Worm (Caenorhabditis elegans) whole organism, late embryonic: ENCODE measurements around the gene C16H3.3.

Experiments used
- ceh-19 ChIP-seq: fragments of 200-800 bp; sonication (Bioruptor generic); optimal IDR thresholded peaks from 2 replicates; lab custom pipeline; 2018; ENCODE audit warnings: mild to moderate bottlenecking, missing genetic modification characterization, missing compliant biosample characterization
- ceh-22 ChIP-seq: sonication (generic microtip); optimal IDR thresholded peaks from 2 replicates; lab custom pipeline; 2017; ENCODE audit warnings: missing biosample characterization, missing genetic modification characterization
- ceh-30 ChIP-seq: fragments of 150-350 bp; optimal IDR thresholded peaks from 2 replicates; lab custom pipeline; 2014; ENCODE audit warnings: missing biosample characterization, missing genetic modification characterization
- elt-4 ChIP-seq: sonication (generic microtip); optimal IDR thresholded peaks from 2 replicates; lab custom pipeline; 2016; ENCODE audit warnings: missing genetic modification characterization, missing compliant biosample characterization
- hlh-13 ChIP-seq: fragments of 200-800 bp; sonication (Bioruptor generic); optimal IDR thresholded peaks from 2 replicates; lab custom pipeline; 2018; ENCODE audit warnings: mild to moderate bottlenecking, missing genetic modification characterization, missing compliant biosample characterization
- hlh-30 ChIP-seq: sonication (generic microtip); optimal IDR thresholded peaks from 2 replicates; lab custom pipeline; 2017; ENCODE audit warnings: antibody characterized with exemption, missing genetic modification characterization, missing compliant biosample characterization; ENCODE audit not compliant: insufficient read depth
- nhr-11 ChIP-seq: fragments of 150-350 bp; optimal IDR thresholded peaks from 2 replicates; lab custom pipeline; 2014; ENCODE audit warnings: missing biosample characterization, missing genetic modification characterization
- nhr-232 ChIP-seq: sonication (generic microtip); optimal IDR thresholded peaks from 2 replicates; lab custom pipeline; 2016; ENCODE audit warnings: missing genetic modification characterization, missing compliant biosample characterization
- sox-4 ChIP-seq: sonication (generic microtip); optimal IDR thresholded peaks from 2 replicates; lab custom pipeline; 2017; ENCODE audit warnings: mild to moderate bottlenecking, missing genetic modification characterization, inconsistent platforms, missing compliant biosample characterization

DNA sequence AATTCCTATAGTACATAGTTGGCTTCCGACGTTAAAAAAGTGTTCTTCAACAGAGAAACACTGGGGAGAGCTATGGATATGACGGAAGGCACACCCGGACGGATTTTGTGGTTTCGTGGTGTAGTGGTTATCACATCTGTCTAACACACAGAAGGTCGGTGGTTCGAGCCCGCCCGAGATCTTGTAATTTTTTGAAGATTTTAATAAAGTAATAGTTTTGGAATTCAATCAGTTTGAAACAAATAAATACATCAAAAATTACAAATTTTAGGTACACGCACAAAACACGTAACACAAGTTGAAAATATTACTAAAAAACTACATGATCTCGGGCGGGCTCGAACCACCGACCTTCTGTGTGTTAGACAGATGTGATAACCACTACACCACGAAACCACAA is 1.3 kb upstream of the C16H3.3 start:
- TF ChIP-seq nhr-11 (no peak), sox-4 (tag; lab: Kevin White, UChicago) (no peak), ceh-19 (GFP tag; lab: Kevin White, UChicago) (no peak), ceh-22 (tag; lab: Kevin White, UChicago) (no peak), nhr-232 (tag; lab: Kevin White, UChicago) (no peak), ceh-30 (tag; lab: Kevin White, UChicago) (no peak), hlh-13 (no peak), hlh-30 (tag; lab: Kevin White, UChicago) (no peak), elt-4 (no peak)
